Fruit fly (Drosophila melanogaster) whole organism, wandering third instar larva: ENCODE measurements around the gene CG11811.
A peak's percentile ranks its signal among the peaks of the same experiment; 100 is the strongest.

ENCODE experiments used
- Abd-B ChIP-seq: fragments of >200 bp; optimal IDR thresholded peaks from 2 replicates; lab custom pipeline; 2017; ENCODE audit warnings: missing biosample characterization, missing genetic modification characterization
- CG32264 ChIP-seq: fragments of 200-800 bp; sonication (Bioruptor generic); optimal IDR thresholded peaks from 2 replicates; lab custom pipeline; 2016; ENCODE audit warnings: missing biosample characterization, missing genetic modification characterization
- CG9705 ChIP-seq: fragments of 200-800 bp; sonication (Bioruptor generic); optimal IDR thresholded peaks from 2 replicates; lab custom pipeline; 2018; ENCODE audit warnings: missing biosample characterization, mild to moderate bottlenecking, missing genetic modification characterization
- CrebA ChIP-seq: fragments of 200-800 bp; sonication (Bioruptor generic); optimal IDR thresholded peaks from 2 replicates; lab custom pipeline; 2016; ENCODE audit warnings: missing biosample characterization, mild to moderate bottlenecking, missing genetic modification characterization, borderline replicate concordance
- Dfd ChIP-seq: fragments of >200 bp; optimal IDR thresholded peaks from 2 replicates; lab custom pipeline; 2017; ENCODE audit warnings: missing biosample characterization, missing genetic modification characterization
- GATAd ChIP-seq: sonication (Bioruptor generic); optimal IDR thresholded peaks from 2 replicates; lab custom pipeline; 2016; ENCODE audit warnings: missing biosample characterization, missing genetic modification characterization
- HLH106 ChIP-seq: fragments of 200-800 bp; optimal IDR thresholded peaks from 3 replicates; lab custom pipeline; 2019; ENCODE audit warnings: missing biosample characterization, mild to moderate bottlenecking, missing genetic modification characterization, moderate library complexity
- Hnf4 ChIP-seq: fragments of 200-800 bp; sonication (Bioruptor generic); optimal IDR thresholded peaks from 2 replicates; lab custom pipeline; 2016; ENCODE audit warnings: missing biosample characterization, mild to moderate bottlenecking, missing genetic modification characterization
- Hr78 ChIP-seq: fragments of >200 bp; optimal IDR thresholded peaks from 2 replicates; lab custom pipeline; 2017; ENCODE audit warnings: missing biosample characterization, missing genetic modification characterization
- Hr83 ChIP-seq: fragments of 200-300 bp; sonication (Bioruptor generic); optimal IDR thresholded peaks from 2 replicates; lab custom pipeline; 2016; ENCODE audit warnings: missing biosample characterization, mild to moderate bottlenecking, missing genetic modification characterization, moderate library complexity; ENCODE audit not compliant: poor library complexity, severe bottlenecking
- Jra ChIP-seq: sonication (Bioruptor generic); optimal IDR thresholded peaks from 2 replicates; lab custom pipeline; 2016; ENCODE audit warnings: missing biosample characterization, missing genetic modification characterization
- Mio ChIP-seq: sonication (Bioruptor generic); optimal IDR thresholded peaks from 2 replicates; lab custom pipeline; 2016; ENCODE audit warnings: missing biosample characterization, missing genetic modification characterization
- Myc ChIP-seq: fragments of >200 bp; optimal IDR thresholded peaks from 2 replicates; lab custom pipeline; 2017
- N ChIP-seq: fragments of >200 bp; optimal IDR thresholded peaks from 2 replicates; lab custom pipeline; 2018; ENCODE audit warnings: missing biosample characterization, missing external identifiers, missing genetic modification characterization
- OdsH ChIP-seq: fragments of 200-800 bp; sonication (Bioruptor generic); optimal IDR thresholded peaks from 2 replicates; lab custom pipeline; 2016; ENCODE audit warnings: missing biosample characterization, mild to moderate bottlenecking, missing genetic modification characterization
- Rel ChIP-seq, 2 experiments: fragments of 200-800 bp; sonication (Bioruptor generic) in 1 of 2; optimal IDR thresholded peaks; 2 replicates in 1 of 2; 3 replicates in 1 of 2; lab custom pipeline; 2016 to 2019; ENCODE audit warnings: mild to moderate bottlenecking in 2 of 2, missing biosample characterization in 2 of 2, missing genetic modification characterization in 2 of 2, moderate library complexity in 1 of 2
- Sp1 ChIP-seq: fragments of 200-800 bp; sonication (Bioruptor generic); optimal IDR thresholded peaks from 3 replicates; lab custom pipeline; 2019; ENCODE audit warnings: missing biosample characterization, mild to moderate bottlenecking, missing genetic modification characterization, moderate library complexity
- Vsx2 ChIP-seq: fragments of 200-300, 225-300 bp; sonication (Bioruptor generic); optimal IDR thresholded peaks from 2 replicates; lab custom pipeline; 2018; ENCODE audit warnings: missing biosample characterization, missing genetic modification characterization; ENCODE audit not compliant: partially characterized antibody
- br ChIP-seq: fragments of 200-800 bp; sonication (Bioruptor generic); optimal IDR thresholded peaks from 2 replicates; lab custom pipeline; 2016; ENCODE audit warnings: missing biosample characterization, missing genetic modification characterization
- brk ChIP-seq: fragments of 200-800 bp; sonication (Bioruptor generic); optimal IDR thresholded peaks from 2 replicates; lab custom pipeline; 2016; ENCODE audit warnings: missing biosample characterization, mild to moderate bottlenecking, missing genetic modification characterization
- dl ChIP-seq, 2 experiments: fragments of 175-275, 200-275 bp in 1 of 2; fragments of 200-275 bp in 1 of 2; sonication (Bioruptor generic); optimal IDR thresholded peaks; lab custom pipeline; 2018; ENCODE audit warnings: mild to moderate bottlenecking in 2 of 2, missing biosample characterization in 2 of 2, missing genetic modification characterization in 2 of 2, moderate library complexity in 2 of 2; ENCODE audit not compliant: partially characterized antibody in 2 of 2, insufficient read depth in 1 of 2
- dmrt93B ChIP-seq: fragments of 200-800 bp; sonication (Bioruptor generic); optimal IDR thresholded peaks from 2 replicates; lab custom pipeline; 2018; ENCODE audit warnings: missing biosample characterization, mild to moderate bottlenecking, missing genetic modification characterization
- dsf ChIP-seq: sonication (Bioruptor generic); optimal IDR thresholded peaks from 2 replicates; lab custom pipeline; 2016; ENCODE audit warnings: missing biosample characterization, missing genetic modification characterization, borderline replicate concordance
- ey ChIP-seq: fragments of 200-800 bp; sonication (Bioruptor generic); optimal IDR thresholded peaks from 2 replicates; lab custom pipeline; 2016; ENCODE audit warnings: missing biosample characterization, missing genetic modification characterization
- foxo ChIP-seq, 2 experiments: fragments of 200-800 bp; sonication (Bioruptor generic); optimal IDR thresholded peaks; 2 replicates in 1 of 2; 3 replicates in 1 of 2; lab custom pipeline; 2016 to 2017; ENCODE audit warnings: missing biosample characterization in 2 of 2, missing genetic modification characterization in 2 of 2
- fru ChIP-seq: fragments of 200-800 bp; sonication (Bioruptor generic); optimal IDR thresholded peaks from 3 replicates; lab custom pipeline; 2016; ENCODE audit warnings: missing biosample characterization, mild to moderate bottlenecking, missing genetic modification characterization
- h ChIP-seq: fragments of 200-800 bp; sonication (Bioruptor generic); optimal IDR thresholded peaks from 3 replicates; lab custom pipeline; 2016; ENCODE audit warnings: missing biosample characterization, mild to moderate bottlenecking, missing genetic modification characterization
- jim ChIP-seq: fragments of 175-275, 200-325 bp; sonication (Bioruptor generic); optimal IDR thresholded peaks from 2 replicates; lab custom pipeline; 2016; ENCODE audit warnings: missing biosample characterization, mild to moderate bottlenecking, missing genetic modification characterization
- lola ChIP-seq: fragments of >200 bp; optimal IDR thresholded peaks from 2 replicates; lab custom pipeline; 2017; ENCODE audit warnings: missing biosample characterization, missing genetic modification characterization
- pan ChIP-seq: fragments of >200 bp; optimal IDR thresholded peaks from 2 replicates; lab custom pipeline; 2017
- psq ChIP-seq: fragments of 200-800 bp; sonication (Bioruptor generic); optimal IDR thresholded peaks from 3 replicates; lab custom pipeline; 2017; ENCODE audit warnings: missing biosample characterization, mild to moderate bottlenecking, missing genetic modification characterization, moderate library complexity
- rgr ChIP-seq: fragments of 200-800 bp; sonication (Bioruptor generic); optimal IDR thresholded peaks from 3 replicates; lab custom pipeline; 2016; ENCODE audit warnings: missing biosample characterization, mild to moderate bottlenecking, missing genetic modification characterization
- sage ChIP-seq: fragments of 200-800 bp; sonication (Bioruptor generic); optimal IDR thresholded peaks from 2 replicates; lab custom pipeline; 2016; ENCODE audit warnings: missing biosample characterization, mild to moderate bottlenecking, missing genetic modification characterization
- sv ChIP-seq: fragments of 200-800 bp; sonication (Bioruptor generic); optimal IDR thresholded peaks from 3 replicates; lab custom pipeline; 2016; ENCODE audit warnings: missing biosample characterization, missing genetic modification characterization
- tai ChIP-seq: sonication (Bioruptor generic); optimal IDR thresholded peaks from 2 replicates; lab custom pipeline; 2016; ENCODE audit warnings: missing biosample characterization, missing genetic modification characterization
- usp ChIP-seq: fragments of >200 bp; optimal IDR thresholded peaks from 2 replicates; lab custom pipeline; 2017; ENCODE audit warnings: missing biosample characterization, missing genetic modification characterization
- woc ChIP-seq: sonication (Bioruptor generic); optimal IDR thresholded peaks from 2 replicates; lab custom pipeline; 2016; ENCODE audit warnings: missing biosample characterization, mild to moderate bottlenecking, missing genetic modification characterization

Gene CG11811

DNA sequence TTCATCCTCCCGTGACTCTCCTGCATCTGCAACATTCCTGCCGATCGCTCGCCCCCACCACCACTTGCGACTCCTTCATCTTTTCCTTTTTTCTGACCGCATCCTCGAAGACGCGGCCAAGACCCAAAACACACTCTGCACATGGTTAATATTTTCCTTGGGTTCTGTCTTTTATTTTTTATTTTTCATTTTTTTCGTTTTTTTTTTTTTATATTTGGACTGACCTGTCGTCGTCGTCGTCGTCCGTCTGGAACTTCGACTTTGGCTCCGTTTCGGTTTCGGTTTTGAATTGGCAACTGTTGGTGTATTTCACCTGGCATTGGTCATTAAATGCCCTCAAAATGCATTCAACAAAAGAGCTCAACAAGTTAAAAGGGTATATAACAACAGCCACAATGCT lies 21.2 kb downstream of the CG11811 start:
- TF ChIP-seq CG32264 (GFP tag; lab: Kevin White, UChicago) (no peak), foxo (GFP tag; optimal IDR thresholded peaks at IDR 0.05; lab: Kevin White, UChicago) (no peak), fru (GFP tag; lab: Kevin White, UChicago) (peak; percentile 21), HLH106 (tag; lab: Kevin White, UChicago) (no peak), CrebA (GFP tag; lab: Kevin White, UChicago) (peak; percentile 48), OdsH (no peak), sv (no peak)
- TF ChIP-seq, all 38 proteins: peak for 2

DNA sequence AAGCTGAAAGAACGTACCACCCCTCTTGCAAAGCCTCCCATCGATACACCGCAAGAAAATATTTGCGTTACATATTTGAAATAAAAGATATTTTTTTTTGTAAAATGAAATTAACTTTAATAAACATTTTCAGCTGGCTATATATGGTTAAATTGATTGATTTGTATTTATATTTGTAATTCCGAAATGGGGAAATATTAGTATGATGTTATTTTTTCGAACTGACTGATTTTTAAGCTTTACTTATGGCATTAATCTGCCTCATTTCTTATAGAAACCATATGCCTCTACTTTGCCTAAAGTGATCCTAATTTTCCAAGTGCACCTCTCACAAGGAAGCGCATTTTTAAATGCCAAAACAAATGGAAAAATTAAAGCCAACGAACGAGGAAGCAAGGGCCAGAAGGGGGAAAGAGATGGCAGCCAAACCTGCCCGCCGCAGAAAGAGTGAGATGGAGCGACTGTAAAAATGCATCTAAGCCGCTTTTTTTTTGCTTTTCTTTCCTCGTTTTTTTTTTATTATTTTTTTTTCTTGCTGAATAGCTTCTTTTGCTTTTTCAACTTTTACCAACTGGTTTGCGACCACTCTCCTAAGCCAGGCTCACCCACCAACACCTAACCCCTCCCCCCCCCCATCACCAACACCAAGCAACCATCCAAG lies 22.8 kb downstream of the CG11811 start:
- TF ChIP-seq fru (GFP tag; lab: Kevin White, UChicago) (peak; percentile 87), sv (no peak), HLH106 (tag; lab: Kevin White, UChicago) (peak; percentile 84), Vsx2 (GFP tag; lab: Kevin White, UChicago) (no peak), h (GFP tag; lab: Kevin White, UChicago) (peak; percentile 86), tai (GFP tag; lab: Kevin White, UChicago) (no peak), Dfd (GFP tag; lab: Kevin White, UChicago) (no peak), Jra (GFP tag; lab: Kevin White, UChicago) (peak; percentile 33), Abd-B (no peak), woc (peak; percentile 78), Hr78 (GFP tag; lab: Kevin White, UChicago) (no peak), Hr83 (GFP tag; lab: Kevin White, UChicago) (no peak), CrebA (GFP tag; lab: Kevin White, UChicago) (no peak), usp (GFP tag; lab: Kevin White, UChicago) (no peak), foxo (GFP tag; optimal IDR thresholded peaks at IDR 0.05; lab: Kevin White, UChicago) (peak in 1 of 2 experiments; percentile 85), dsf (GFP tag; lab: Kevin White, UChicago) (no peak), Myc (lab: Kevin White, UChicago) (no peak), Mio (GFP tag; lab: Kevin White, UChicago) (no peak), OdsH (peak; percentile 87), N (GFP tag; lab: Kevin White, UChicago) (no peak), brk (GFP tag; lab: Kevin White, UChicago) (peak; percentile 55), lola (GFP tag; lab: Kevin White, UChicago) (no peak), psq (GFP tag; lab: Kevin White, UChicago) (peak; percentile 80), Hnf4 (peak; percentile 69), Sp1 (GFP tag; lab: Kevin White, UChicago) (peak; percentile 89), dmrt93B (GFP tag; lab: Kevin White, UChicago) (peak; percentile 65), sage (GFP tag; lab: Kevin White, UChicago) (peak; percentile 51), GATAd (no peak), dl (GFP tag; optimal IDR thresholded peaks at IDR 0.05; lab: Kevin White, UChicago; ENCODE audit: insufficient read depth in 1 of 2, partially characterized antibody in 2 of 2) (no peak), CG9705 (GFP tag; lab: Kevin White, UChicago) (peak; percentile 49), pan (no peak), rgr (peak; percentile 86), CG32264 (GFP tag; lab: Kevin White, UChicago) (peak; percentile 47), jim (GFP tag; lab: Kevin White, UChicago) (no peak), ey (GFP tag; lab: Kevin White, UChicago) (peak; percentile 81), Rel (GFP tag; optimal IDR thresholded peaks at IDR 0.05; lab: Kevin White, UChicago) (peak; percentile 32), Rel (tag; optimal IDR thresholded peaks at IDR 0.05; lab: Kevin White, UChicago) (peak; percentile 11), br (GFP tag; lab: Kevin White, UChicago) (peak; percentile 83)
